Worm (Caenorhabditis elegans) whole organism, L4/young adult: ENCODE measurements around the gene srd-38.

Source experiments
- dao-5 ChIP-seq: sonication (generic microtip); optimal IDR thresholded peaks from 2 replicates; lab custom pipeline; 2016; ENCODE audit warnings: missing genotype, missing genetic modification characterization, moderate library complexity, missing compliant biosample characterization
- him-1 ChIP-seq: sonication (generic microtip); optimal IDR thresholded peaks from 2 replicates; lab custom pipeline; 2016; ENCODE audit warnings: missing genotype, missing genetic modification reagents, missing genetic modification characterization, missing compliant biosample characterization

ce11 chrX:13242231-13242630 is 49.4 kb upstream of the srd-38 start, which contains the start of gene K08H2.5:
- TF ChIP-seq dao-5 (tag; lab: Kevin White, UChicago) (no peak), him-1 (no peak)
